Fruit fly (Drosophila melanogaster): Measurements from ENCODE around the gene Atg4b.

DNA sequence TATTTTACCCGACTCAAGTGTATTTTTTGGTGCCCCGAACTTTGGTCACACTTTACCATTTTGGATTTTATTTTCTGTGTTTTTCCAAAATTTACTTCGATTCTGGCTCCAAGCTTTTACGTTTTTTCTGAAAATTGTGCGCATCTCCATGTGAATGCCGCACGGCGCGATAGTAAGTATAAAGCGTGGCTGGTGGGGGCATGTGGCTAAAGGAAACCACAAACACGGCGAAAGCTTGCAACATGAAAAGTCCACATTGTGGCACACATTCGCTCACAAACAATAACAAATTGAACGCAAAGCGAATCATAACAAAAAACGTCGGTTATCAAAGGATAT, 36.0 kb downstream of the Atg4b start, which contains the start of gene ear:
- TF ChIP-seq pan (optimal IDR thresholded peaks at IDR 0.05) (no peak), CG8478 (optimal IDR thresholded peaks at IDR 0.05) (no peak), usp (GFP tag; optimal IDR thresholded peaks at IDR 0.05) (no peak)

Data from whole organism.